Worm (Caenorhabditis elegans): Measurements from ENCODE around the gene T24B8.3.

Gene T24B8.3

ce11 chrII:9057035-9057668, 3.8 kb downstream of the T24B8.3 start, which contains the start of gene rpl-32:
TSS of gene rpl-32 (minus strand) at chrII:9057085.
- TF ChIP-seq dpl-1 (GFP tag; optimal IDR thresholded peaks at IDR 0.05) (peak; percentile 9), lsl-1 (GFP tag; optimal IDR thresholded peaks at IDR 0.05) (peak; percentile 48), madf-6 (GFP tag; IDR thresholded peaks at IDR 0.05) (peak; percentile 63; the same call in 1 of the 2 replicates), ekl-4 (GFP tag; IDR thresholded peaks at IDR 0.05) (no peak), ceh-27 (GFP tag; optimal IDR thresholded peaks at IDR 0.05) (peak; percentile 30), attf-3 (GFP tag; conservative IDR thresholded peaks at IDR 0.05) (peak; percentile 63), efl-1 (GFP tag; optimal IDR thresholded peaks at IDR 0.05) (peak; percentile 58), lin-40 (tag; optimal IDR thresholded peaks at IDR 0.05) (peak; percentile 61), ZK185.1 (tag; optimal IDR thresholded peaks at IDR 0.05; ENCODE audit: poor library complexity, severe bottlenecking) (peak; percentile 26), lir-1 (GFP tag; conservative IDR thresholded peaks at IDR 0.05) (0 out of 2 replicates have a peak, but pooled peaks have one; percentile 19), F49E8.2 (tag; optimal IDR thresholded peaks at IDR 0.05; ENCODE audit: insufficient read depth) (peak; percentile 39), snpc-4 (GFP tag; optimal IDR thresholded peaks at IDR 0.05) (no peak), snpc-4 (tag; optimal IDR thresholded peaks at IDR 0.05) (peak; percentile 8 to 26 (median 20)), K12H6.12 (tag; optimal IDR thresholded peaks at IDR 0.05) (peak; percentile 19), madf-10 (tag; optimal IDR thresholded peaks at IDR 0.05) (peak; percentile 61), tbp1 (GFP tag; optimal IDR thresholded peaks at IDR 0.05) (peak; percentile 61), nhr-80 (tag; optimal IDR thresholded peaks at IDR 0.05) (peak; percentile 57), gei-17 (GFP tag; optimal IDR thresholded peaks at IDR 0.05) (no peak), snpc-1.1 (tag; optimal IDR thresholded peaks at IDR 0.05; ENCODE audit: insufficient read depth) (no peak), attf-5 (GFP tag; optimal IDR thresholded peaks at IDR 0.05) (peak; percentile 91), F23B12.7 (tag; optimal IDR thresholded peaks at IDR 0.05; ENCODE audit: insufficient read depth) (peak; percentile 66), pbrm-1 (GFP tag; IDR thresholded peaks at IDR 0.05) (peak; percentile 66), T26A5.8 (tag; optimal IDR thresholded peaks at IDR 0.05) (no peak), F33H1.4 (GFP tag; IDR thresholded peaks at IDR 0.05) (peak; percentile 52), B0019.2 (GFP tag; conservative IDR thresholded peaks at IDR 0.05) (peak; percentile 52; the same call in 1 of the 2 replicates), egl-18 (GFP tag; IDR thresholded peaks at IDR 0.05) (no peak), ceh-91 (GFP tag; IDR thresholded peaks at IDR 0.05) (peak; percentile 62), let-607 (tag; optimal IDR thresholded peaks at IDR 0.05) (peak in 1 of 2 experiments; percentile 54), unc-130 (GFP tag; optimal IDR thresholded peaks at IDR 0.05) (peak; percentile 7), ceh-58 (GFP tag; IDR thresholded peaks at IDR 0.05) (no peak), tbx-9 (tag; optimal IDR thresholded peaks at IDR 0.05; ENCODE audit: borderline replicate concordance) (no peak), snpc-1.3 (tag; optimal IDR thresholded peaks at IDR 0.05; ENCODE audit: insufficient read depth) (peak; percentile 71), egrh-3 (GFP tag; IDR thresholded peaks at IDR 0.05) (0 out of 2 replicates have a peak, but pooled peaks have one; percentile 6), ceh-100 (GFP tag; IDR thresholded peaks at IDR 0.05) (no peak), tlf-1 (GFP tag; optimal IDR thresholded peaks at IDR 0.05) (peak; percentile 45), mcd-1 (GFP tag; IDR thresholded peaks at IDR 0.05) (peak; percentile 95), nfyb-1 (GFP tag; IDR thresholded peaks at IDR 0.05) (0 out of 2 replicates have a peak, but pooled peaks have one; percentile 46), lin-35 (GFP tag; optimal IDR thresholded peaks at IDR 0.05) (peak in 1 of 3 experiments; percentile 55), D2030.7 (GFP tag; IDR thresholded peaks at IDR 0.05) (peak; percentile 77), lin-54 (GFP tag; optimal IDR thresholded peaks at IDR 0.05) (peak; percentile 71), hmg-1.2 (GFP tag; IDR thresholded peaks at IDR 0.05) (peak; percentile 91), dox-1 (GFP tag; IDR thresholded peaks at IDR 0.05) (peak; percentile 83), cebp-1 (GFP tag; IDR thresholded peaks at IDR 0.05) (no peak; the same call in 1 of the 2 replicates), cebp-1 (tag; optimal IDR thresholded peaks at IDR 0.05) (peak; percentile 69), sdz-38 (tag; optimal IDR thresholded peaks at IDR 0.05) (no peak), T07F8.4 (tag; optimal IDR thresholded peaks at IDR 0.05) (no peak)
